Worm (Caenorhabditis elegans) whole organism, L1 larva: ENCODE data around the gene F11D5.7.

Experiments used
- C16A3.4 ChIP-seq: fragments of 150-350 bp; optimal IDR thresholded peaks from 2 replicates; lab custom pipeline; 2014; ENCODE audit warnings: missing biosample characterization, missing genetic modification characterization
- C34B4.2 ChIP-seq: sonication (generic microtip); optimal IDR thresholded peaks from 2 replicates; lab custom pipeline; 2017; ENCODE audit warnings: mild to moderate bottlenecking, missing genetic modification characterization, missing compliant biosample characterization
- aly-2 ChIP-seq: fragments of 150-350 bp; optimal IDR thresholded peaks from 2 replicates; lab custom pipeline; 2014; ENCODE audit warnings: missing biosample characterization, missing genetic modification characterization
- ceh-63 ChIP-seq: fragments of 200-800 bp; sonication (Bioruptor generic); optimal IDR thresholded peaks from 2 replicates; lab custom pipeline; 2018; ENCODE audit warnings: mild to moderate bottlenecking, missing genetic modification characterization, missing compliant biosample characterization
- ceh-90 ChIP-seq: sonication (generic microtip); optimal IDR thresholded peaks from 2 replicates; lab custom pipeline; 2016; ENCODE audit warnings: missing genetic modification characterization, missing compliant biosample characterization
- ces-1 ChIP-seq: fragments of 150-350 bp; optimal IDR thresholded peaks from 2 replicates; lab custom pipeline; 2014; ENCODE audit warnings: missing biosample characterization, missing genetic modification reagents, missing genetic modification characterization
- elt-2 ChIP-seq: sonication (generic microtip); optimal IDR thresholded peaks from 2 replicates; lab custom pipeline; 2016; ENCODE audit warnings: missing genetic modification characterization, mild to moderate bottlenecking, inconsistent platforms, missing compliant biosample characterization, missing genetic modification reagents
- elt-3 ChIP-seq, 6 experiments: fragments of 150-350 bp in 1 of 6; sonication (generic microtip); optimal IDR thresholded peaks; 2 replicates each; lab custom pipeline; 2017 to 2018; ENCODE audit warnings: missing biosample characterization in 6 of 6, missing genetic modification characterization in 6 of 6, inconsistent platforms in 1 of 6
- ets-5 ChIP-seq: fragments of 200-800 bp; sonication (Bioruptor generic); IDR thresholded peaks from 2 replicates; pipeline ENCODE4 v1.3.6; 2022; ENCODE audit warnings: missing genetic modification characterization, missing compliant biosample characterization
- grh-1 ChIP-seq: fragments of 200-800 bp; sonication (Bioruptor generic); IDR thresholded peaks from 2 replicates; pipeline ENCODE4 v1.3.6; 2022; ENCODE audit warnings: missing genetic modification reagents, missing genetic modification characterization, missing compliant biosample characterization
- hpl-2 ChIP-seq: fragments of 150-350 bp; optimal IDR thresholded peaks from 2 replicates; lab custom pipeline; 2014; ENCODE audit warnings: missing biosample characterization, missing genetic modification reagents, missing genetic modification characterization
- isw-1 ChIP-seq: fragments of 200-800 bp; sonication (Bioruptor generic); IDR thresholded peaks from 2 replicates; pipeline ENCODE4 v1.3.6; 2022; ENCODE audit warnings: missing genetic modification characterization, missing compliant biosample characterization
- lin-13 ChIP-seq: fragments of 150-350 bp; optimal IDR thresholded peaks from 2 replicates; lab custom pipeline; 2014; ENCODE audit warnings: missing biosample characterization, missing genetic modification reagents, missing genetic modification characterization
- lin-15B ChIP-seq: fragments of 150-350 bp; sonication (generic microtip); optimal IDR thresholded peaks from 3 replicates; lab custom pipeline; 2014; ENCODE audit warnings: missing biosample characterization, missing genetic modification characterization
- lin-35 ChIP-seq, 2 experiments: fragments of 150-350 bp; optimal IDR thresholded peaks; 2 replicates each; lab custom pipeline; 2014; ENCODE audit warnings: missing biosample characterization in 2 of 2, missing genetic modification characterization in 2 of 2, missing genetic modification reagents in 2 of 2
- lir-3 ChIP-seq: sonication (generic microtip); optimal IDR thresholded peaks from 2 replicates; lab custom pipeline; 2016; ENCODE audit warnings: mild to moderate bottlenecking, missing genetic modification characterization, moderate library complexity, missing compliant biosample characterization; ENCODE audit not compliant: poor library complexity
- mab-9 ChIP-seq: fragments of 200-800 bp; sonication (Bioruptor generic); IDR thresholded peaks from 2 replicates; pipeline ENCODE4 v1.3.6; 2022; ENCODE audit warnings: missing genetic modification reagents, missing genetic modification characterization, missing compliant biosample characterization
- mdl-1 ChIP-seq, 2 experiments: fragments of 150-350 bp; optimal IDR thresholded peaks; 2 replicates each; lab custom pipeline; 2014 to 2017; ENCODE audit warnings: missing biosample characterization in 2 of 2, missing genetic modification characterization in 2 of 2, inconsistent platforms in 1 of 2
- mef-2 ChIP-seq: fragments of 150-350 bp; optimal IDR thresholded peaks from 2 replicates; lab custom pipeline; 2014; ENCODE audit warnings: missing biosample characterization, missing genetic modification characterization
- nhr-11 ChIP-seq: fragments of 150-350 bp; optimal IDR thresholded peaks from 2 replicates; lab custom pipeline; 2014; ENCODE audit warnings: missing biosample characterization, missing genetic modification characterization
- nhr-19 ChIP-seq: fragments of 200-800 bp; sonication (Bioruptor generic); conservative IDR thresholded peaks from 2 replicates; pipeline ENCODE4 v1.3.6; 2022; ENCODE audit warnings: missing genetic modification characterization, missing compliant biosample characterization
- nhr-20 ChIP-seq: sonication (generic microtip); optimal IDR thresholded peaks from 2 replicates; lab custom pipeline; 2016; ENCODE audit warnings: mild to moderate bottlenecking, missing genetic modification characterization, missing compliant biosample characterization
- nhr-237 ChIP-seq: fragments of 150-350 bp; optimal IDR thresholded peaks from 2 replicates; lab custom pipeline; 2014; ENCODE audit warnings: missing biosample characterization, missing genetic modification characterization
- nhr-71 ChIP-seq: sonication (generic microtip); optimal IDR thresholded peaks from 2 replicates; lab custom pipeline; 2016; ENCODE audit warnings: mild to moderate bottlenecking, missing genetic modification characterization, moderate library complexity, missing compliant biosample characterization
- nhr-76 ChIP-seq: sonication (generic microtip); optimal IDR thresholded peaks from 2 replicates; lab custom pipeline; 2017; ENCODE audit warnings: missing biosample characterization, missing genetic modification characterization
- nhr-84 ChIP-seq: sonication (generic microtip); optimal IDR thresholded peaks from 2 replicates; lab custom pipeline; 2017; ENCODE audit warnings: missing biosample characterization, missing genetic modification characterization
- nhr-90 ChIP-seq: sonication (generic microtip); optimal IDR thresholded peaks from 2 replicates; lab custom pipeline; 2016; ENCODE audit warnings: mild to moderate bottlenecking, missing genetic modification characterization, missing compliant biosample characterization; ENCODE audit not compliant: poor library complexity
- pqm-1 ChIP-seq: sonication (generic microtip); optimal IDR thresholded peaks from 3 replicates; lab custom pipeline; 2017; ENCODE audit warnings: missing biosample characterization, missing genetic modification characterization
- rnt-1 ChIP-seq: sonication (generic microtip); optimal IDR thresholded peaks from 2 replicates; lab custom pipeline; 2016; ENCODE audit warnings: mild to moderate bottlenecking, missing genetic modification characterization, moderate library complexity, missing compliant biosample characterization
- sox-4 ChIP-seq: sonication (generic microtip); optimal IDR thresholded peaks from 2 replicates; lab custom pipeline; 2016; ENCODE audit warnings: missing genetic modification characterization, missing compliant biosample characterization
- sptf-1 ChIP-seq: fragments of 150-350 bp; optimal IDR thresholded peaks from 2 replicates; lab custom pipeline; 2014; ENCODE audit warnings: missing biosample characterization, missing genetic modification characterization
- swsn-7 ChIP-seq: sonication (generic microtip); optimal IDR thresholded peaks from 2 replicates; lab custom pipeline; 2016; ENCODE audit warnings: missing genetic modification characterization, missing compliant biosample characterization
- unc-130 ChIP-seq: fragments of 150-350 bp; optimal IDR thresholded peaks from 2 replicates; lab custom pipeline; 2017; ENCODE audit warnings: missing biosample characterization, missing genetic modification characterization, inconsistent platforms
- unc-30 ChIP-seq: sonication (generic microtip); optimal IDR thresholded peaks from 2 replicates; lab custom pipeline; 2017; ENCODE audit warnings: missing biosample characterization, missing genetic modification characterization

F11D5.7 gene

DNA sequence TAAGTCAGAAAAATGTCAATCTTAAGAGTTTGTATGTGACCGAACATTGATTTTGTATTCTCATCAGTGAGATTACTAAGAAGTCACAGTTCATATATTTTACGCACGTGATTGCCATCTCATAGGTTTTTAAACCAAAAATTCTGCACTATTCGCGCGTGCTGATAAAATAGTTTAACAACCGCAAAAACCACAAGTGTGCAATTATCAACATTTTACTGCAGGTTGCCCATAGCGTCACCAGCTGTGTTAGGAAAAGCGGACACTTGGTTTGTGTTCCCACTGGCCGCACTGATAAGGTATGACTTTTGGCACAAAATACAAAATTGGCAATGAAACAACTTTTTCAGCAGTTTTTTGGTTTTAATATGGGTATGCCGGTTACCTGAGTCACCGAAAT, 14.0 kb upstream of the F11D5.7 start:
- TF ChIP-seq nhr-90 (tag; lab: Kevin White, UChicago), result peak; percentile 34
- peak in 1 of 2 experiments; percentile 26 for TF ChIP-seq lin-35 (GFP tag; optimal IDR thresholded peaks at IDR 0.05; lab: Kevin White, UChicago)
- TF ChIP-seq elt-2 (tag; lab: Kevin White, UChicago), result peak; percentile 95
- peak; percentile 21 for TF ChIP-seq nhr-20
- TF ChIP-seq mdl-1 (tag; optimal IDR thresholded peaks at IDR 0.05; lab: Kevin White, UChicago), result peak in 1 of 2 experiments; percentile 42
- no peak for TF ChIP-seq isw-1 (GFP tag; lab: Robert Waterston, UW)
- TF ChIP-seq, all 84 proteins: peak for 5

DNA sequence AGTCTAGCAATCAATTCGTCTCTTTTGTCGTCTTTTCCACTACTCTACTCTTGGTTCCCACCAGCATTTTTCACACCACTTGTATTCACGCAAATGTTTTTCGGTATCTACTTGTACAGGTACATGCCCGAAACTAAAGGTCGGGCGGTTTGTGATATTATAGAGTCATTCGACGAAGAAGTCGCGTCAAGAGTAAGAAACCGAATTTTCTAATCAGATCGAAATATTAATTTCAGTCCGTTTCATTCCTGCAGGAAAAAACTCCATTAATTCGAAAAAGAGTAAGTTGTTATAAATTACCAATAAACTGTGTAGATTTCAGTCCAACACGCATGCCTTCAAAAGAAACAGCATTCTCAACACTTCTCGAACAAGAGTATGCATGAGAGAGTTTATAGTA, 12.2 kb upstream of the F11D5.7 start:
- TF ChIP-seq unc-30 (tag; lab: Kevin White, UChicago) (no peak), mef-2 (tag; lab: Kevin White, UChicago) (no peak), lin-13 (GFP tag; lab: Kevin White, UChicago) (no peak), aly-2 (tag; lab: Kevin White, UChicago) (no peak), C16A3.4 (tag; lab: Kevin White, UChicago) (no peak), lin-35 (GFP tag; optimal IDR thresholded peaks at IDR 0.05; lab: Kevin White, UChicago) (no peak), isw-1 (GFP tag; lab: Robert Waterston, UW) (no peak)

DNA sequence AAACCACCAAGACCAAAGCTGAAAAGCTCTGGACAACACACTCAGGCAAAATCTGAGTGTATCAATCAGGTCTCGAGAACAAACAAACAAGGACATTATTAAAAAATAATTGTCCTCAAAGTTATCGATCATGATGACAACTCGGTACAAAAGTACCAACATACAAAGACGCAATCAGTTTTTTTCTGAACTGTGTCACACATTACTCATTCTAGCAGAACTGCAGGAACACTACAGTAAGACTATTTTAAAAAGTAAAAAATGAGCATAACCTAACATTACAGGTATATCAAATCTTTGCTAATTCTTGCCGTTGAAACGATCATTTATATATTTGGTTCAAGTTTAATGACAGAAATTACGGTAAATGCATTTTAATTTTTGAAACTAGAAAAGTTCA, 8.0 kb upstream of the F11D5.7 start, which contains the start of gene K09C4.2:
Gene K09C4.2 (plus strand): TSS at position 301 of the 400 bp plus-strand sequence.
- TF ChIP-seq nhr-19 (no peak), ceh-90 (tag; lab: Kevin White, UChicago) (no peak), grh-1 (GFP tag; lab: Robert Waterston, UW) (no peak), lin-15B (tag; lab: Kevin White, UChicago) (no peak), ceh-63 (no peak), ets-5 (GFP tag; lab: Robert Waterston, UW) (no peak)

DNA sequence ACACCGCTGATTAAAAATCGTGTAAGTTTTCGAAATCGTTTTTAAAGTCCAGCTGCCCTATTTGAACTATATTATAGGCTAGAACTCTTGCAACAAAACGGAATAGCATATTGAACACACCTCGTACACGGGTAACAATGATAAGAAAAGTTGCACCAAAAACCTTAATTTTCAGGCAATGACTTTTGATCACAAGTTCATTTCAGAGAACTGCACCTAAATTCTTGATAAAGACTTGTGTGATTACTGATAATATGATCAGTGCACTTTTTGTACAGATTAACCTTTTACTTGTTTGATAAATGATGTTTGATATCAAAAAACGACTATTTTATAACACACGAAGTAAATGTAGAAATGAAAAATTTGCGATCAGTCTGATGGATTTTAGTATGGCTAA, 6.4 kb upstream of the F11D5.7 start:
- TF ChIP-seq swsn-7 (tag; lab: Kevin White, UChicago) (no peak), nhr-20 (peak; percentile 29), ceh-63 (no peak), elt-2 (tag; lab: Kevin White, UChicago) (peak; percentile 87)

DNA sequence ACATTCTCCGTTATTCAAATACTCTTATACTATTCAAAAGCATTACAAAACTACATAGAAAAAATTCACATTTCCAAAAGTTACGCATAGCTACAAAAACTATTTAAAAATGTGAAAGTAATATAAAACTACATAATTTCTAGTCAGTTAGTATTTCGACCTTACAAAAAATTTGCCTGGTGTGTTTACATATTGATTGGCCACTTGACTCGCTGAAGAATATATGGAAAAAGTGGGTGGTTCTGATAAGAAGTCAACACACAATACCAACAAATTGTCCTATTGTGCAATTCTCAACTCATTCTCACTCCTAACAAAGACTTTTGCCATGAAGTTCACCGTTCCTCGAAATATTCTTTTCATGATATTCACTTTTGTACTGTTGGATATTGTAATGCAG, 5.6 kb upstream of the F11D5.7 start, which contains the start of gene K09C4.1:
Gene K09C4.1 (plus strand): TSS at position 301 of the 400 bp plus-strand sequence.
- TF ChIP-seq sptf-1 (tag; lab: Kevin White, UChicago) (no peak), aly-2 (tag; lab: Kevin White, UChicago) (no peak), nhr-76 (tag; lab: Kevin White, UChicago) (no peak), mab-9 (GFP tag; lab: Robert Waterston, UW) (no peak), nhr-19 (no peak), rnt-1 (tag; lab: Kevin White, UChicago) (no peak), ceh-63 (no peak), nhr-11 (no peak), sox-4 (tag; lab: Kevin White, UChicago) (no peak), mdl-1 (tag; optimal IDR thresholded peaks at IDR 0.05; lab: Kevin White, UChicago) (no peak), unc-130 (no peak)

DNA sequence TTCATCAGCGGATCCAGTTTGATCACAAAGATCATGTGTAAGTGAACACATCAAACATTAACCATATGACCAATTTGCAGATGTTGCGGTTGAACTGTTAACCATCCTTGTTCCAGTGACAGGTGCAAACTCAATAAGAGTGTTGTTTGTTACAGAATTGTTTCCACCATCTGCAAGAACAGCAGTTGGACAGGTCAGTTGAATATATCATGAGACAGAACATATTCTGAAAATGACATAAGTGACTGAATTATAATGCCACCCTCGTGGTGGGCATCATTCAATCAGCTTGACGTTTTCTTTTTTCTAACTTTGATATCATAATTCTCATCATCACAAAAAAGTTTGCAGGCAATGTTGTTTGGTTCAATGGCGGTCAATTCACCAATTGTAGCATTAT, 3.6 kb upstream of the F11D5.7 start:
- TF ChIP-seq ces-1 (GFP tag; lab: Kevin White, UChicago), result no peak
- no peak for TF ChIP-seq ceh-63
- TF ChIP-seq nhr-84 (tag; lab: Kevin White, UChicago), result no peak
- no peak for TF ChIP-seq nhr-71
- TF ChIP-seq C34B4.2, result no peak
- no peak for TF ChIP-seq nhr-237
- no peak for TF ChIP-seq hpl-2 (GFP tag; lab: Kevin White, UChicago)
- no peak for TF ChIP-seq lir-3 (tag; lab: Kevin White, UChicago)
- TF ChIP-seq mdl-1 (tag; optimal IDR thresholded peaks at IDR 0.05; lab: Kevin White, UChicago), result no peak
- no peak for TF ChIP-seq elt-3 (tag; optimal IDR thresholded peaks at IDR 0.05; lab: Kevin White, UChicago)
- TF ChIP-seq pqm-1 (tag; lab: Kevin White, UChicago), result no peak
- TF ChIP-seq C16A3.4 (tag; lab: Kevin White, UChicago), result no peak
- no peak for TF ChIP-seq grh-1 (GFP tag; lab: Robert Waterston, UW)
